Fruit fly (Drosophila melanogaster): Measurements from ENCODE around the gene CG1271.

The CG1271 gene

dm6 chr3L:3070274-3071204 lies 18.2 kb downstream of the CG1271 start, which contains the start of the genes CG32486 and PAN3 (continued):
- TF ChIP-seq gfzf (GFP tag; optimal IDR thresholded peaks at IDR 0.05) = peak; percentile 90
- TF ChIP-seq CG7987 (GFP tag; optimal IDR thresholded peaks at IDR 0.05) = peak; percentile 83
- TF ChIP-seq CG32772 (GFP tag; IDR thresholded peaks at IDR 0.05) = no peak
- TF ChIP-seq CG6254 (GFP tag; optimal IDR thresholded peaks at IDR 0.05) = no peak
- TF ChIP-seq rib (GFP tag; IDR thresholded peaks at IDR 0.05) = peak; percentile 73
- no peak for TF ChIP-seq CG4707 (GFP tag; optimal IDR thresholded peaks at IDR 0.05)
- TF ChIP-seq CG8388 (GFP tag; optimal IDR thresholded peaks at IDR 0.05) = peak; percentile 16
- TF ChIP-seq CG6654 (GFP tag; optimal IDR thresholded peaks at IDR 0.05) = no peak
- TF ChIP-seq chif (GFP tag; optimal IDR thresholded peaks at IDR 0.05) = no peak
- peak; percentile 17 for TF ChIP-seq CG15696 (tag; optimal IDR thresholded peaks at IDR 0.05)
- peak; percentile 53 for TF ChIP-seq CG1603 (tag; optimal IDR thresholded peaks at IDR 0.05)
- peak; percentile 86 for TF ChIP-seq CG42726 (GFP tag; IDR thresholded peaks at IDR 0.05; ENCODE audit: partially characterized antibody)
- TF ChIP-seq hb (GFP tag; IDR thresholded peaks at IDR 0.05; ENCODE audit: partially characterized antibody) = peak; percentile 68; the same call in 2 of the 3 replicates
- TF ChIP-seq crc (GFP tag; optimal IDR thresholded peaks at IDR 0.05) = peak; percentile 1
- no peak for TF ChIP-seq wor (GFP tag; IDR thresholded peaks at IDR 0.05)
- TF ChIP-seq CG18011 (GFP tag; optimal IDR thresholded peaks at IDR 0.05) = peak; percentile 3
- peak; percentile 87 for TF ChIP-seq CG13894 (tag; optimal IDR thresholded peaks at IDR 0.05)
- TF ChIP-seq sob (GFP tag; IDR thresholded peaks at IDR 0.05) = peak; percentile 56
- no peak for TF ChIP-seq D (optimal IDR thresholded peaks at IDR 0.05)
- TF ChIP-seq D (GFP tag; optimal IDR thresholded peaks at IDR 0.05) = peak; percentile 38
- no peak for TF ChIP-seq bowl (GFP tag; IDR thresholded peaks at IDR 0.05)
- no peak for TF ChIP-seq ro (GFP tag; IDR thresholded peaks at IDR 0.05)
- no peak for TF ChIP-seq gcm2 (GFP tag; optimal IDR thresholded peaks at IDR 0.05)
- peak; percentile 74 for TF ChIP-seq ken (GFP tag; IDR thresholded peaks at IDR 0.05)

- TF ChIP-seq cwo (GFP tag; optimal IDR thresholded peaks at IDR 0.05) = peak; percentile 16
- no peak for TF ChIP-seq Mes4 (GFP tag; optimal IDR thresholded peaks at IDR 0.05)
- TF ChIP-seq CG7271 (tag; optimal IDR thresholded peaks at IDR 0.05) = no peak
- no peak for TF ChIP-seq Scr (GFP tag; IDR thresholded peaks at IDR 0.05; ENCODE audit: partially characterized antibody)
- no peak for TF ChIP-seq CG6854 (GFP tag; optimal IDR thresholded peaks at IDR 0.05)
- peak; percentile 30 for TF ChIP-seq Deaf1 (tag; optimal IDR thresholded peaks at IDR 0.05)
- no peak for TF ChIP-seq prd (optimal IDR thresholded peaks at IDR 0.05)
- TF ChIP-seq prd (GFP tag; IDR thresholded peaks at IDR 0.05) = no peak
- TF ChIP-seq tup (GFP tag; optimal IDR thresholded peaks at IDR 0.05) = no peak
- no peak for TF ChIP-seq Atf-2 (GFP tag; optimal IDR thresholded peaks at IDR 0.05)
- TF ChIP-seq CG18476 (GFP tag; optimal IDR thresholded peaks at IDR 0.05) = peak; percentile 42
- TF ChIP-seq grn (GFP tag; optimal IDR thresholded peaks at IDR 0.05) = no peak
- no peak for TF ChIP-seq Ptx1 (GFP tag; IDR thresholded peaks at IDR 0.05)
- TF ChIP-seq org-1 (GFP tag; optimal IDR thresholded peaks at IDR 0.05) = no peak
- TF ChIP-seq CG12155 (GFP tag; optimal IDR thresholded peaks at IDR 0.05) = no peak
- TF ChIP-seq CG14050 (GFP tag; IDR thresholded peaks at IDR 0.05) = no peak
- TF ChIP-seq unpg (GFP tag; optimal IDR thresholded peaks at IDR 0.05) = no peak
- no peak for TF ChIP-seq CG10267 (tag; optimal IDR thresholded peaks at IDR 0.05)
- TF ChIP-seq CG4360 (GFP tag; IDR thresholded peaks at IDR 0.05) = peak; percentile 46; the same call in 1 of the 2 replicates
- TF ChIP-seq CG30431 (GFP tag; optimal IDR thresholded peaks at IDR 0.05) = no peak
- TF ChIP-seq cad (GFP tag; optimal IDR thresholded peaks at IDR 0.05) = no peak
- no peak for TF ChIP-seq CG1233 (GFP tag; optimal IDR thresholded peaks at IDR 0.05)
- TF ChIP-seq CG13775 (GFP tag; optimal IDR thresholded peaks at IDR 0.05) = peak; percentile 38
These were observed 19.6 kb downstream of the CG1271 start for dm6 chr3L:3071675-3072583.
